Worm (Caenorhabditis elegans) whole organism, L1 larva: ENCODE measurements around the gene nlp-76.

Source experiments
- dpl-1 ChIP-seq, 3 experiments: fragments of 150-350 bp in 2 of 3; sonication (generic microtip) in 1 of 3; optimal IDR thresholded peaks; 2 replicates each; lab custom pipeline; 2014 to 2017; ENCODE audit warnings: missing biosample characterization in 3 of 3, missing genetic modification characterization in 3 of 3, missing genetic modification reagents in 3 of 3
- isw-1 ChIP-seq: fragments of 200-800 bp; sonication (Bioruptor generic); IDR thresholded peaks from 2 replicates; pipeline ENCODE4 v1.3.6; 2022; ENCODE audit warnings: missing genetic modification characterization, missing compliant biosample characterization

ce11 chrX:12663114-12663513 is 589 bp downstream of the nlp-76 start:
- TF ChIP-seq isw-1 (GFP tag; lab: Robert Waterston, UW) (no peak), dpl-1 (GFP tag; optimal IDR thresholded peaks at IDR 0.05; lab: Kevin White, UChicago) (no peak)
